Fruit fly (Drosophila melanogaster): ENCODE results near the gene CG9541.

The CG9541 gene

DNA sequence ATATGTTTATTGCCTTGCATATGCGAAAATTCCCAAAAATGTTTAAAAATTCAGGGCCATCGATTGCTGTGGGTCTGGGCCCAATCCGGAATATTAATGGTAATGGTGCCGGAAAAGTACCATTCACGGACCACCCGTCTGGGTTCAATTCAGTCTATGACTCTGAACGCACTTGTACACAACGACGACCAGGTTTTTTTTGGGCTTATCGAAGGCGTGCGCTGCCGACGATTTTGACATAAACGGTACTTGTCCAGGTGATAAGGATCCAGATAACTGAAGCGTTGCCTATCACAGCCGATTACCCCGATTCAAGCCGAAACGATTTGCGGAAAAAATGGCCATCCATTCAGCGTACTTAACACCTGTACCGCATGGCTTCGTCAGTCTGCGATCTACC, 16.4 kb upstream of the CG9541 start, which contains the start of gene CG9555 (continued):
- TF ChIP-seq sc (optimal IDR thresholded peaks at IDR 0.05) (no peak), sc (GFP tag; optimal IDR thresholded peaks at IDR 0.05) (no peak), CG7928 (GFP tag; optimal IDR thresholded peaks at IDR 0.05) (no peak), sug (tag; optimal IDR thresholded peaks at IDR 0.05) (peak; percentile 95), Ets65A (GFP tag) (no peak), Hr51 (GFP tag; optimal IDR thresholded peaks at IDR 0.05) (no peak), cwo (GFP tag; optimal IDR thresholded peaks at IDR 0.05) (peak; percentile 66), CG2129 (GFP tag; IDR thresholded peaks at IDR 0.05; ENCODE audit: partially characterized antibody) (no peak), toy (GFP tag; IDR thresholded peaks at IDR 0.05) (no peak)

DNA sequence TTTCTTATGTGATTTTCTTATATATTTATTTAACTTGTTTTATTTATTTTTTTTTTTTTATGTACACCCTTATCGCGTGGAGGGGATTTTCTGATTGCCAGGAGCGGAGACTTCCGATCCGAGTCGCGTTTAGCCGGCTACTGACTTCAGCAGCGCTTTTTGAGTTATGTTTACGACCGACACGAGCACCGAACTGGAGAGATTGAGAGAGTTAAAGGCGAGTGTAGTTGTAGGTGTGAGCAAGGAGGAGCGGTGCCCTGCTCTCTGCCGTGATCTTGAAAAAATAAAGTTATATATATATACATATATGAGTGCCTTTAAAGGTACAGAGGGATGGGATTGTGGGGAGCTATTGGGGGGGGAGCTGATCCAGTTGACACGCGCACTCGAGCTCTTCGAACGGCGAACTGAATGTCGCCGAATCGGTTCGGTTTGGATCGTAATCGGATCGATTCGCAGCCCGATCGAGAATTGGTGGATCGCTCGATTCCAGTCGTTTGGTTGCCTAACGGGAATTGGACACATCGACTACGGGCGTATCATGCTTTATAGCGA, 13.9 kb upstream of the CG9541 start, which contains the start of gene rost:
TSS of gene rost (minus strand) at position 503 of the 555 bp plus-strand sequence.
- TF ChIP-seq abd-A (tag; optimal IDR thresholded peaks at IDR 0.05), result no peak
- TF ChIP-seq luna (GFP tag; optimal IDR thresholded peaks at IDR 0.05), result no peak
- TF ChIP-seq GATAe (GFP tag; conservative IDR thresholded peaks at IDR 0.05), result no peak
- peak; percentile 82 for TF ChIP-seq Hey (tag; optimal IDR thresholded peaks at IDR 0.05)
- peak in 1 of 2 experiments; percentile 69 for TF ChIP-seq Pdp1 (GFP tag; optimal IDR thresholded peaks at IDR 0.05)
- no peak for TF ChIP-seq slou (GFP tag; optimal IDR thresholded peaks at IDR 0.05)
- TF ChIP-seq CG10654 (GFP tag; optimal IDR thresholded peaks at IDR 0.05), result no peak
- TF ChIP-seq CG10543 (GFP tag; optimal IDR thresholded peaks at IDR 0.05), result peak; percentile 75
- peak; percentile 51 for TF ChIP-seq corto (GFP tag; optimal IDR thresholded peaks at IDR 0.05)
- no peak for TF ChIP-seq CG10431 (GFP tag; optimal IDR thresholded peaks at IDR 0.05)
- no peak for TF ChIP-seq zen (tag; optimal IDR thresholded peaks at IDR 0.05)
- TF ChIP-seq Drgx (GFP tag; IDR thresholded peaks at IDR 0.05), result no peak
- no peak for TF ChIP-seq toy (GFP tag; IDR thresholded peaks at IDR 0.05)
- 0 out of 3 replicates have a peak, but pooled peaks have one; percentile 22 for TF ChIP-seq CG2199 (GFP tag; IDR thresholded peaks at IDR 0.05)
- TF ChIP-seq CG30431 (GFP tag; optimal IDR thresholded peaks at IDR 0.05), result no peak
- no peak for TF ChIP-seq ab (GFP tag; optimal IDR thresholded peaks at IDR 0.05)
- no peak for TF ChIP-seq ATbp (GFP tag; optimal IDR thresholded peaks at IDR 0.05)
- TF ChIP-seq cwo (GFP tag; optimal IDR thresholded peaks at IDR 0.05), result peak; percentile 40
- peak; percentile 94 for TF ChIP-seq CG12769 (tag; optimal IDR thresholded peaks at IDR 0.05)
- TF ChIP-seq gsb (GFP tag; IDR thresholded peaks at IDR 0.05), result no peak
- no peak for TF ChIP-seq fd102C (GFP tag; optimal IDR thresholded peaks at IDR 0.05)
- TF ChIP-seq lbe (GFP tag; optimal IDR thresholded peaks at IDR 0.05), result peak; percentile 54
- no peak for TF ChIP-seq jing (GFP tag; optimal IDR thresholded peaks at IDR 0.05)
- 0 out of 2 replicates have a peak, but pooled peaks have one; percentile 7 for TF ChIP-seq MBD-R2 (GFP tag; IDR thresholded peaks at IDR 0.05)
- peak; percentile 41 for TF ChIP-seq Jarid2 (GFP tag; optimal IDR thresholded peaks at IDR 0.05)
- TF ChIP-seq CG18599 (GFP tag; optimal IDR thresholded peaks at IDR 0.05), result peak; percentile 49
- TF ChIP-seq Eip74EF (GFP tag; optimal IDR thresholded peaks at IDR 0.05), result no peak
- no peak for TF ChIP-seq Hsf (GFP tag; optimal IDR thresholded peaks at IDR 0.05)
- TF ChIP-seq NC2α (GFP tag; optimal IDR thresholded peaks at IDR 0.05), result no peak
- no peak for TF ChIP-seq CG8388 (GFP tag; optimal IDR thresholded peaks at IDR 0.05)
- no peak for TF ChIP-seq Abd-B (GFP tag; optimal IDR thresholded peaks at IDR 0.05)
- TF ChIP-seq nom (GFP tag; optimal IDR thresholded peaks at IDR 0.05), result peak; percentile 57
- TF ChIP-seq esg (GFP tag; conservative IDR thresholded peaks at IDR 0.05), result no peak
- no peak for TF ChIP-seq ewg (GFP tag; optimal IDR thresholded peaks at IDR 0.05)
- no peak for TF ChIP-seq kah (GFP tag; optimal IDR thresholded peaks at IDR 0.05)
- TF ChIP-seq HLH54F (GFP tag; optimal IDR thresholded peaks at IDR 0.05), result no peak
- TF ChIP-seq CG34376 (GFP tag; optimal IDR thresholded peaks at IDR 0.05), result peak; percentile 86
- peak; percentile 22 for TF ChIP-seq cg (GFP tag; optimal IDR thresholded peaks at IDR 0.05)
- peak; percentile 44 for TF ChIP-seq HmgZ (tag; optimal IDR thresholded peaks at IDR 0.05)
- peak; percentile 77 for TF ChIP-seq CG5180 (GFP tag; optimal IDR thresholded peaks at IDR 0.05)
- no peak for TF ChIP-seq CG3163 (GFP tag; optimal IDR thresholded peaks at IDR 0.05)

Measured in whole organism, embryonic.